Worm (Caenorhabditis elegans): ENCODE measurements around the gene srlf-18.

The srlf-18 gene

ce11 chrIV:11118837-11119491, 17.7 kb upstream of the srlf-18 start, which contains the start of the genes imp-2 and enpl-1 (continued):
- no peak for TF ChIP-seq sea-2 (GFP tag; IDR thresholded peaks at IDR 0.05)
- TF ChIP-seq F39B2.1 (GFP tag; IDR thresholded peaks at IDR 0.05): no peak
- TF ChIP-seq dpff-1 (tag; optimal IDR thresholded peaks at IDR 0.05): no peak
- TF ChIP-seq egl-44 (GFP tag; IDR thresholded peaks at IDR 0.05): peak; percentile 55; the same call in 1 of the 2 replicates
- TF ChIP-seq madf-10 (tag; optimal IDR thresholded peaks at IDR 0.05): peak; percentile 77
- peak; percentile 66; the same call in 1 of the 2 replicates for TF ChIP-seq lin-26 (GFP tag; IDR thresholded peaks at IDR 0.05)
- TF ChIP-seq fkh-3 (tag; optimal IDR thresholded peaks at IDR 0.05): no peak
- TF ChIP-seq sptf-2 (GFP tag; optimal IDR thresholded peaks at IDR 0.05): no peak
- TF ChIP-seq ama-1 (optimal IDR thresholded peaks at IDR 0.05): no peak
- TF ChIP-seq ama-1 (GFP tag; optimal IDR thresholded peaks at IDR 0.05): peak in 1 of 2 experiments; percentile 41
- TF ChIP-seq lsy-27 (tag; optimal IDR thresholded peaks at IDR 0.05; ENCODE audit: borderline replicate concordance, insufficient read depth): no peak
- TF ChIP-seq cebp-1 (GFP tag; IDR thresholded peaks at IDR 0.05): 0 out of 2 replicates have a peak, but pooled peaks have one; percentile 12
- TF ChIP-seq cebp-1 (tag; optimal IDR thresholded peaks at IDR 0.05): peak; percentile 82
- no peak for TF ChIP-seq F57C9.4 (tag; optimal IDR thresholded peaks at IDR 0.05)
- no peak for TF ChIP-seq nhr-27 (tag; optimal IDR thresholded peaks at IDR 0.05)
- TF ChIP-seq pbrm-1 (GFP tag; IDR thresholded peaks at IDR 0.05): peak; percentile 84
- TF ChIP-seq ceh-100 (GFP tag; IDR thresholded peaks at IDR 0.05): peak; percentile 77
- peak; percentile 80 for TF ChIP-seq ets-4 (GFP tag; optimal IDR thresholded peaks at IDR 0.05)
- peak; percentile 40; the same call in 1 of the 2 replicates for TF ChIP-seq let-526 (GFP tag; IDR thresholded peaks at IDR 0.05)
- no peak for TF ChIP-seq pha-4 (tag; optimal IDR thresholded peaks at IDR 0.05)
- no peak for TF ChIP-seq B0019.2 (GFP tag; conservative IDR thresholded peaks at IDR 0.05)
- no peak for TF ChIP-seq ccch-3 (GFP tag; optimal IDR thresholded peaks at IDR 0.05)
- no peak for TF ChIP-seq him-1 (tag; optimal IDR thresholded peaks at IDR 0.05)
- no peak for TF ChIP-seq rpc-1 (optimal IDR thresholded peaks at IDR 0.05)
- TF ChIP-seq rpc-1 (tag; optimal IDR thresholded peaks at IDR 0.05): peak; percentile 5
- peak; percentile 100 for TF ChIP-seq nfyb-1 (GFP tag; IDR thresholded peaks at IDR 0.05)
- peak; percentile 67 for TF ChIP-seq lsl-1 (GFP tag; optimal IDR thresholded peaks at IDR 0.05)
- TF ChIP-seq athp-1 (tag; optimal IDR thresholded peaks at IDR 0.05): peak; percentile 22
- peak; percentile 80 for TF ChIP-seq C06A6.2 (GFP tag; conservative IDR thresholded peaks at IDR 0.05)
- no peak for TF ChIP-seq F52B5.7 (tag; optimal IDR thresholded peaks at IDR 0.05)
- TF ChIP-seq mel-28 (tag; optimal IDR thresholded peaks at IDR 0.05; ENCODE audit: borderline replicate concordance): no peak
- no peak for TF ChIP-seq aptf-3 (GFP tag; IDR thresholded peaks at IDR 0.05)
- no peak for TF ChIP-seq B0035.1 (tag; optimal IDR thresholded peaks at IDR 0.05)
- peak; percentile 12 for TF ChIP-seq die-1 (tag; optimal IDR thresholded peaks at IDR 0.05)
- no peak for TF ChIP-seq C17E4.6 (GFP tag; IDR thresholded peaks at IDR 0.05)
- peak in 1 of 3 experiments; percentile 51 for TF ChIP-seq lin-35 (GFP tag; optimal IDR thresholded peaks at IDR 0.05)
- TF ChIP-seq dox-1 (GFP tag; IDR thresholded peaks at IDR 0.05): peak; percentile 96
- TF ChIP-seq F57A8.1 (GFP tag; optimal IDR thresholded peaks at IDR 0.05): peak; percentile 40
- TF ChIP-seq ekl-4 (GFP tag; IDR thresholded peaks at IDR 0.05): peak; percentile 91
- TF ChIP-seq Y53F4B.3 (GFP tag; IDR thresholded peaks at IDR 0.05): no peak
- TF ChIP-seq nfya-2 (GFP tag; IDR thresholded peaks at IDR 0.05): no peak
- TF ChIP-seq Y67H2A.10 (GFP tag; conservative IDR thresholded peaks at IDR 0.05): 0 out of 2 replicates have a peak, but pooled peaks have one; percentile 48
- no peak for TF ChIP-seq attf-3 (GFP tag; conservative IDR thresholded peaks at IDR 0.05)
- 0 out of 2 replicates have a peak, but pooled peaks have one; percentile 30 for TF ChIP-seq ztf-25 (GFP tag; IDR thresholded peaks at IDR 0.05)
- peak; percentile 60 for TF ChIP-seq K11D2.4 (GFP tag; IDR thresholded peaks at IDR 0.05)
- no peak for TF ChIP-seq cebp-2 (GFP tag; IDR thresholded peaks at IDR 0.05)
- TF ChIP-seq hlh-12 (tag; optimal IDR thresholded peaks at IDR 0.05): no peak
- peak; percentile 82 for TF ChIP-seq lin-54 (GFP tag; optimal IDR thresholded peaks at IDR 0.05)
- peak; percentile 76 for TF ChIP-seq ztf-18 (tag; optimal IDR thresholded peaks at IDR 0.05)
